Worm (Caenorhabditis elegans): ENCODE results near the gene srh-85.

ce11 chrV:2987407-2987806, at the start of gene srh-85:
- TF ChIP-seq dsc-1 (tag; optimal IDR thresholded peaks at IDR 0.05), result no peak
- no peak for TF ChIP-seq aly-2 (tag; optimal IDR thresholded peaks at IDR 0.05)
- no peak for TF ChIP-seq egl-27 (tag; optimal IDR thresholded peaks at IDR 0.05)
- TF ChIP-seq pqm-1 (tag; optimal IDR thresholded peaks at IDR 0.05), result no peak
- TF ChIP-seq nhr-11 (tag; optimal IDR thresholded peaks at IDR 0.05), result no peak
- no peak for TF ChIP-seq ceh-8 (GFP tag; optimal IDR thresholded peaks at IDR 0.05)
- no peak for TF ChIP-seq snpc-4 (tag; optimal IDR thresholded peaks at IDR 0.05)
- no peak for TF ChIP-seq nhr-237 (tag; optimal IDR thresholded peaks at IDR 0.05)
